Fruit fly (Drosophila melanogaster) whole organism, embryonic: ENCODE data around the gene Lgr1.

Experiments
- Antp ChIP-seq: fragments of 200-800 bp; sonication (Bioruptor generic); optimal IDR thresholded peaks from 3 replicates; lab custom pipeline; 2016; ENCODE audit warnings: missing biosample characterization, missing genetic modification characterization
- Blimp-1 ChIP-seq: fragments of 200-800 bp; sonication (Bioruptor generic); optimal IDR thresholded peaks from 3 replicates; lab custom pipeline; 2018; ENCODE audit warnings: missing biosample characterization, missing genetic modification characterization, mild to moderate bottlenecking, moderate library complexity, missing genetic modification reagents
- CG10274 ChIP-seq: fragments of 200-800 bp; sonication (Bioruptor generic); optimal IDR thresholded peaks from 3 replicates; lab custom pipeline; 2017; ENCODE audit warnings: missing biosample characterization, mild to moderate bottlenecking, missing genetic modification characterization
- CG10366 ChIP-seq: fragments of 200-800 bp; sonication (Bioruptor generic); IDR thresholded peaks from 2 replicates; pipeline ENCODE4 v1.3.6; 2022; ENCODE audit warnings: missing biosample characterization, missing genetic modification characterization
- CG10462 ChIP-seq: fragments of 200-800 bp; sonication (Bioruptor generic); optimal IDR thresholded peaks from 2 replicates; lab custom pipeline; 2016; ENCODE audit warnings: missing biosample characterization, missing genetic modification characterization
- CG10979 ChIP-seq: fragments of 200-800 bp; sonication (Bioruptor generic); optimal IDR thresholded peaks from 2 replicates; lab custom pipeline; 2018; ENCODE audit warnings: missing biosample characterization, mild to moderate bottlenecking, missing genetic modification characterization, moderate library complexity
- CG11398 ChIP-seq: fragments of 200-800 bp; sonication (Bioruptor generic); optimal IDR thresholded peaks from 2 replicates; lab custom pipeline; 2016; ENCODE audit warnings: missing biosample characterization, missing genetic modification characterization
- CG11456 ChIP-seq: fragments of 200-800 bp; sonication (Bioruptor generic); IDR thresholded peaks from 3 replicates; pipeline ENCODE4 v1.3.6; 2022; ENCODE audit warnings: missing biosample characterization, missing genetic modification characterization
- CG11723 ChIP-seq: fragments of 200-800 bp; sonication (Bioruptor generic); optimal IDR thresholded peaks from 2 replicates; lab custom pipeline; 2017; ENCODE audit warnings: missing biosample characterization, mild to moderate bottlenecking, missing genetic modification characterization
- CG12299 ChIP-seq: fragments of 200-800 bp; sonication (Bioruptor generic); optimal IDR thresholded peaks from 2 replicates; lab custom pipeline; 2018; ENCODE audit warnings: missing biosample characterization, mild to moderate bottlenecking, missing genetic modification characterization
- CG13296 ChIP-seq: fragments of 200-800 bp; sonication (Bioruptor generic); optimal IDR thresholded peaks from 3 replicates; lab custom pipeline; 2018; ENCODE audit warnings: missing biosample characterization, mild to moderate bottlenecking, missing genetic modification characterization
- CG15269 ChIP-seq: fragments of 200-800 bp; sonication (Bioruptor generic); optimal IDR thresholded peaks from 2 replicates; lab custom pipeline; 2018; ENCODE audit warnings: missing biosample characterization, mild to moderate bottlenecking, missing genetic modification characterization, moderate library complexity
- CG1602 ChIP-seq: fragments of 200-800 bp; sonication (Bioruptor generic); optimal IDR thresholded peaks from 3 replicates; lab custom pipeline; 2016; ENCODE audit warnings: missing biosample characterization, missing genetic modification characterization
- CG16813 ChIP-seq: fragments of 200-800 bp; sonication (Bioruptor generic); IDR thresholded peaks from 3 replicates; pipeline ENCODE4 v1.3.6; 2022; ENCODE audit warnings: missing biosample characterization, missing genetic modification characterization; ENCODE audit not compliant: partially characterized antibody
- CG16863 ChIP-seq: fragments of 200-800 bp; sonication (Bioruptor generic); optimal IDR thresholded peaks from 3 replicates; lab custom pipeline; 2016; ENCODE audit warnings: missing biosample characterization, missing genetic modification characterization
- CG18619 ChIP-seq: fragments of 200-800 bp; sonication (Bioruptor generic); optimal IDR thresholded peaks from 3 replicates; lab custom pipeline; 2017; ENCODE audit warnings: missing biosample characterization, mild to moderate bottlenecking, missing genetic modification characterization
- CG2889 ChIP-seq: fragments of 200-800 bp; sonication (Bioruptor generic); IDR thresholded peaks from 3 replicates; pipeline ENCODE4 v1.3.6; 2022; ENCODE audit warnings: missing biosample characterization, missing genetic modification characterization
- CG6254 ChIP-seq: fragments of 200-800 bp; sonication (Bioruptor generic); optimal IDR thresholded peaks from 3 replicates; lab custom pipeline; 2017; ENCODE audit warnings: mild to moderate bottlenecking, missing biosample characterization, missing genetic modification reagents, missing genetic modification characterization
- CG6683 ChIP-seq: fragments of 200-800 bp; sonication (Bioruptor generic); optimal IDR thresholded peaks from 2 replicates; lab custom pipeline; 2017; ENCODE audit warnings: missing biosample characterization, mild to moderate bottlenecking, missing genetic modification characterization, missing genetic modification reagents
- CG6689 ChIP-seq: fragments of 200-800 bp; sonication (Bioruptor generic); IDR thresholded peaks from 2 replicates; pipeline ENCODE4 v1.3.6; 2022; ENCODE audit warnings: missing biosample characterization, missing genetic modification characterization
- CG6765 ChIP-seq: fragments of 200-800 bp; sonication (Bioruptor generic); optimal IDR thresholded peaks from 3 replicates; lab custom pipeline; 2017; ENCODE audit warnings: missing biosample characterization, mild to moderate bottlenecking, missing genetic modification characterization
- CG7839 ChIP-seq: fragments of 200-800 bp; sonication (Bioruptor generic); optimal IDR thresholded peaks from 3 replicates; lab custom pipeline; 2018; ENCODE audit warnings: missing biosample characterization, mild to moderate bottlenecking, missing genetic modification characterization, moderate library complexity
- CG9727 ChIP-seq: fragments of 200-800 bp; sonication (Bioruptor generic); optimal IDR thresholded peaks from 3 replicates; lab custom pipeline; 2017; ENCODE audit warnings: missing biosample characterization, mild to moderate bottlenecking, missing genetic modification characterization
- Dip2 ChIP-seq: fragments of 200-800 bp; sonication (Bioruptor generic); IDR thresholded peaks from 2 replicates; pipeline ENCODE4 v1.3.6; 2022; ENCODE audit warnings: missing biosample characterization, missing genetic modification characterization
- Dip3 ChIP-seq: fragments of 200-800 bp; sonication (Bioruptor generic); optimal IDR thresholded peaks from 3 replicates; lab custom pipeline; 2016; ENCODE audit warnings: missing biosample characterization, missing genetic modification characterization
- Fer2 ChIP-seq: fragments of 200-800 bp; sonication (Bioruptor generic); optimal IDR thresholded peaks from 2 replicates; lab custom pipeline; 2018; ENCODE audit warnings: missing biosample characterization, mild to moderate bottlenecking, missing genetic modification characterization, moderate library complexity
- GATAe ChIP-seq: fragments of 200-800 bp; sonication (Bioruptor generic); conservative IDR thresholded peaks from 2 replicates; pipeline ENCODE4 v1.3.6; 2022; ENCODE audit warnings: missing biosample characterization, missing genetic modification characterization
- Hand ChIP-seq: fragments of 200-800 bp; sonication (Bioruptor generic); optimal IDR thresholded peaks from 2 replicates; lab custom pipeline; 2017; ENCODE audit warnings: mild to moderate bottlenecking, missing biosample characterization, missing genetic modification reagents, missing genetic modification characterization
- Hmr ChIP-seq: fragments of 200-800 bp; sonication (Bioruptor generic); optimal IDR thresholded peaks from 3 replicates; lab custom pipeline; 2017; ENCODE audit warnings: mild to moderate bottlenecking, missing biosample characterization, missing genetic modification reagents, missing genetic modification characterization
- Hr39 ChIP-seq: fragments of >200 bp; optimal IDR thresholded peaks from 2 replicates; lab custom pipeline; 2017
- Hsf ChIP-seq: fragments of 200-800 bp; sonication (Bioruptor generic); optimal IDR thresholded peaks from 3 replicates; lab custom pipeline; 2016; ENCODE audit warnings: missing biosample characterization, missing genetic modification characterization
- Mad ChIP-seq: fragments of 200-800 bp; sonication (Bioruptor generic); optimal IDR thresholded peaks from 2 replicates; lab custom pipeline; 2016; ENCODE audit warnings: missing biosample characterization, missing genetic modification characterization
- Rx ChIP-seq: fragments of 200-800 bp; sonication (Bioruptor generic); IDR thresholded peaks from 2 replicates; pipeline ENCODE4 v1.3.6; 2022; ENCODE audit warnings: missing biosample characterization, missing genetic modification characterization
- Six4 ChIP-seq: fragments of 200-800 bp; sonication (Bioruptor generic); optimal IDR thresholded peaks from 2 replicates; lab custom pipeline; 2016; ENCODE audit warnings: missing biosample characterization, missing genetic modification characterization
- Usf ChIP-seq: fragments of 200-800 bp; sonication (Bioruptor generic); optimal IDR thresholded peaks from 2 replicates; lab custom pipeline; 2017; ENCODE audit warnings: missing genotype, missing biosample characterization, missing genetic modification characterization
- Xbp1 ChIP-seq: fragments of 200-800 bp; sonication (Bioruptor generic); optimal IDR thresholded peaks from 3 replicates; lab custom pipeline; 2016; ENCODE audit warnings: missing biosample characterization, mild to moderate bottlenecking, missing genetic modification characterization
- ap ChIP-seq: fragments of 200-800 bp; sonication (Bioruptor generic); IDR thresholded peaks from 2 replicates; pipeline ENCODE4 v1.3.6; 2022; ENCODE audit warnings: missing biosample characterization, missing genetic modification characterization
- da ChIP-seq: fragments of 200-800 bp; sonication (Bioruptor generic); optimal IDR thresholded peaks from 2 replicates; lab custom pipeline; 2016; ENCODE audit warnings: missing biosample characterization, missing genetic modification characterization
- fd3F ChIP-seq: fragments of 200-800 bp; sonication (Bioruptor generic); optimal IDR thresholded peaks from 2 replicates; lab custom pipeline; 2018; ENCODE audit warnings: missing biosample characterization, mild to moderate bottlenecking, missing genetic modification characterization, moderate library complexity
- gce ChIP-seq: fragments of 200-800 bp; sonication (Bioruptor generic); IDR thresholded peaks from 3 replicates; pipeline ENCODE4 v1.3.6; 2022; ENCODE audit warnings: missing biosample characterization, missing genetic modification characterization
- gro ChIP-seq: fragments of 200-800 bp; sonication (Bioruptor generic); optimal IDR thresholded peaks from 2 replicates; lab custom pipeline; 2016; ENCODE audit warnings: missing biosample characterization, missing genetic modification characterization
- gsb-n ChIP-seq: fragments of 200-800 bp; sonication (Bioruptor generic); optimal IDR thresholded peaks from 3 replicates; lab custom pipeline; 2018; ENCODE audit warnings: missing biosample characterization, mild to moderate bottlenecking, missing genetic modification characterization
- onecut ChIP-seq: fragments of 200-800 bp; sonication (Bioruptor generic); IDR thresholded peaks from 2 replicates; pipeline ENCODE4 v1.3.6; 2022; ENCODE audit warnings: missing biosample characterization, missing genetic modification characterization
- phol ChIP-seq: fragments of 200-800 bp; sonication (Bioruptor generic); optimal IDR thresholded peaks from 3 replicates; lab custom pipeline; 2018; ENCODE audit warnings: missing biosample characterization, mild to moderate bottlenecking, missing genetic modification characterization, moderate library complexity
- pzg ChIP-seq: fragments of 200-800 bp; sonication (Bioruptor generic); optimal IDR thresholded peaks from 3 replicates; lab custom pipeline; 2018; ENCODE audit warnings: missing biosample characterization, mild to moderate bottlenecking, missing genetic modification characterization, moderate library complexity
- repo ChIP-seq: fragments of 200-800 bp; sonication (Bioruptor generic); optimal IDR thresholded peaks from 2 replicates; lab custom pipeline; 2016; ENCODE audit warnings: missing biosample characterization, missing genetic modification characterization
- slp2 ChIP-seq: fragments of 200-800 bp; sonication (Bioruptor generic); optimal IDR thresholded peaks from 2 replicates; lab custom pipeline; 2016; ENCODE audit warnings: missing biosample characterization, missing genetic modification characterization
- sqz ChIP-seq: fragments of 200-800 bp; sonication (Bioruptor generic); optimal IDR thresholded peaks from 3 replicates; lab custom pipeline; 2018; ENCODE audit warnings: missing biosample characterization, mild to moderate bottlenecking, missing genetic modification characterization
- stwl ChIP-seq: fragments of 200-800 bp; sonication (Bioruptor generic); optimal IDR thresholded peaks from 3 replicates; lab custom pipeline; 2018; ENCODE audit warnings: missing biosample characterization, mild to moderate bottlenecking, missing genetic modification characterization, moderate library complexity
- sug ChIP-seq: fragments of 200-800 bp; optimal IDR thresholded peaks from 2 replicates; lab custom pipeline; 2019; ENCODE audit warnings: missing biosample characterization, mild to moderate bottlenecking, missing genetic modification characterization, moderate library complexity
- vnd ChIP-seq: fragments of 200-800 bp; sonication (Bioruptor generic); IDR thresholded peaks from 3 replicates; pipeline ENCODE4 v1.3.6; 2022; ENCODE audit warnings: missing biosample characterization, missing genetic modification characterization; ENCODE audit not compliant: partially characterized antibody

The Lgr1 gene

DNA sequence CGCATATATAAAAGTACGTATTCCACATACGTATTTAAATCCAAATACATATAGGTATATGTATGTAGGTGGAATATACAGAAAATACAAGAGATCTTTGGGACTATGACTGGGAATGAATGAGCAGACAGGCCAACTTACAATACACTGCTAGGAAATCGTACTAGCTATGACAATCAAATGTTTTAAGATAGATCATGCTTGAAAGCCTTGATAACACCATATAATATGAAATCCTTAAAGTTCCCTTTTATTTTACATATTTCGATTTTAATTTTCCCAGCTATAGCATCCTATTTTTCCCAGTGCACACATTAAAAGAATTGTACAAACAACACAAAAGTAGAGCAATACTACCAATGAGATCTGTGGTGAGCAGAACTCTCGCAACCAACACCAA is 55.8 kb downstream of the Lgr1 start:
- TF ChIP-seq Rx (GFP tag; lab: Robert Waterston, UW) (peak; percentile 77), CG12299 (tag; lab: Kevin White, UChicago) (peak; percentile 81), ap (GFP tag; lab: Robert Waterston, UW) (peak; percentile 62), CG10274 (GFP tag; lab: Kevin White, UChicago) (peak; percentile 47), Mad (GFP tag; lab: Kevin White, UChicago) (peak; percentile 33), phol (peak; percentile 82), Six4 (peak; percentile 46), GATAe (GFP tag; lab: Robert Waterston, UW) (no peak; the same call in 1 of the 2 replicates), CG13296 (peak; percentile 80), repo (peak; percentile 52), da (peak; percentile 26), Hmr (GFP tag; lab: Kevin White, UChicago) (peak; percentile 81), Hand (GFP tag; lab: Kevin White, UChicago) (peak; percentile 33), CG2889 (GFP tag; lab: Robert Waterston, UW) (peak; percentile 68), CG16863 (peak; percentile 69), Antp (GFP tag; lab: Kevin White, UChicago) (peak; percentile 84), CG7839 (tag; lab: Kevin White, UChicago) (peak; percentile 90), CG11723 (GFP tag; lab: Kevin White, UChicago) (peak; percentile 54), gce (peak; percentile 76; the same call in 2 of the 3 replicates), Hsf (peak; percentile 63), CG11456 (peak; percentile 84), Xbp1 (GFP tag; lab: Kevin White, UChicago) (peak; percentile 79), CG9727 (GFP tag; lab: Kevin White, UChicago) (peak; percentile 50), CG1602 (GFP tag; lab: Kevin White, UChicago) (peak; percentile 55), Usf (GFP tag; lab: Kevin White, UChicago) (peak; percentile 2), CG18619 (GFP tag; lab: Kevin White, UChicago) (peak; percentile 64), sqz (GFP tag; lab: Kevin White, UChicago) (peak; percentile 65), fd3F (GFP tag; lab: Kevin White, UChicago) (peak; percentile 73), gro (peak; percentile 85), Hr39 (no peak), CG10462 (peak; percentile 55), stwl (tag; lab: Kevin White, UChicago) (no peak), CG15269 (peak; percentile 88), Dip2 (GFP tag; lab: Robert Waterston, UW) (no peak), pzg (GFP tag; lab: Kevin White, UChicago) (no peak), Dip3 (peak; percentile 65), Blimp-1 (GFP tag; lab: Kevin White, UChicago) (peak; percentile 84), slp2 (peak; percentile 59), gsb-n (tag; lab: Kevin White, UChicago) (peak; percentile 62), CG6683 (peak; percentile 57), CG6765 (GFP tag; lab: Kevin White, UChicago) (peak; percentile 64), Fer2 (tag; lab: Kevin White, UChicago) (peak; percentile 87), CG10979 (peak; percentile 78), sug (tag; lab: Kevin White, UChicago) (peak; percentile 85), CG6254 (peak; percentile 13), CG6689 (GFP tag; lab: Robert Waterston, UW) (peak; percentile 86), vnd (GFP tag; lab: Robert Waterston, UW) (no peak), CG16813 (GFP tag; lab: Robert Waterston, UW) (no peak), CG10366 (GFP tag; lab: Robert Waterston, UW) (peak; percentile 80), CG11398 (GFP tag; lab: Kevin White, UChicago) (peak; percentile 29), onecut (GFP tag; lab: Robert Waterston, UW) (peak; percentile 57)
